Worm (Caenorhabditis elegans) whole organism, L1 larva: ENCODE data around the gene aco-2.

ENCODE experiments used
- C04F5.9 ChIP-seq: sonication (generic microtip); optimal IDR thresholded peaks from 2 replicates; lab custom pipeline; 2016; ENCODE audit warnings: missing genetic modification characterization, missing compliant biosample characterization
- C16A3.4 ChIP-seq: fragments of 150-350 bp; optimal IDR thresholded peaks from 2 replicates; lab custom pipeline; 2014; ENCODE audit warnings: missing biosample characterization, missing genetic modification characterization
- C34B4.2 ChIP-seq: sonication (generic microtip); optimal IDR thresholded peaks from 2 replicates; lab custom pipeline; 2017; ENCODE audit warnings: mild to moderate bottlenecking, missing genetic modification characterization, missing compliant biosample characterization
- Y116A8C.19 ChIP-seq: sonication (generic microtip); optimal IDR thresholded peaks from 2 replicates; lab custom pipeline; 2016; ENCODE audit warnings: missing compliant biosample characterization, missing genetic modification characterization, borderline replicate concordance
- aha-1 ChIP-seq: fragments of 150-350 bp; optimal IDR thresholded peaks from 2 replicates; lab custom pipeline; 2014; ENCODE audit warnings: missing biosample characterization, missing genetic modification characterization
- blmp-1 ChIP-seq: fragments of 150-350 bp; optimal IDR thresholded peaks from 2 replicates; lab custom pipeline; 2014; ENCODE audit warnings: missing biosample characterization, missing genetic modification characterization
- ceh-63 ChIP-seq: fragments of 200-800 bp; sonication (Bioruptor generic); optimal IDR thresholded peaks from 2 replicates; lab custom pipeline; 2018; ENCODE audit warnings: mild to moderate bottlenecking, missing genetic modification characterization, missing compliant biosample characterization
- ceh-8 ChIP-seq: fragments of 200-800 bp; sonication (Bioruptor generic); optimal IDR thresholded peaks from 2 replicates; lab custom pipeline; 2018; ENCODE audit warnings: mild to moderate bottlenecking, missing genetic modification characterization, moderate library complexity, missing compliant biosample characterization
- ceh-82 ChIP-seq, 3 experiments: fragments of 150-350 bp in 1 of 3; sonication (generic microtip) in 2 of 3; optimal IDR thresholded peaks; 2 replicates each; lab custom pipeline; 2014 to 2017; ENCODE audit warnings: missing biosample characterization in 3 of 3, missing genetic modification characterization in 3 of 3
- ceh-90 ChIP-seq: sonication (generic microtip); optimal IDR thresholded peaks from 2 replicates; lab custom pipeline; 2016; ENCODE audit warnings: missing genetic modification characterization, missing compliant biosample characterization
- egl-13 ChIP-seq: sonication (generic microtip); optimal IDR thresholded peaks from 2 replicates; lab custom pipeline; 2016; ENCODE audit warnings: missing genotype, missing genetic modification reagents, missing genetic modification characterization, missing compliant biosample characterization
- elt-3 ChIP-seq, 6 experiments: fragments of 150-350 bp in 1 of 6; sonication (generic microtip); optimal IDR thresholded peaks; 2 replicates each; lab custom pipeline; 2017 to 2018; ENCODE audit warnings: missing biosample characterization in 6 of 6, missing genetic modification characterization in 6 of 6, inconsistent platforms in 1 of 6
- ets-5 ChIP-seq: fragments of 200-800 bp; sonication (Bioruptor generic); IDR thresholded peaks from 2 replicates; pipeline ENCODE4 v1.3.6; 2022; ENCODE audit warnings: missing genetic modification characterization, missing compliant biosample characterization
- fkh-4 ChIP-seq: sonication (generic microtip); optimal IDR thresholded peaks from 2 replicates; lab custom pipeline; 2016; ENCODE audit warnings: missing compliant biosample characterization, missing genetic modification characterization, borderline replicate concordance
- fos-1 ChIP-seq: fragments of 150-350 bp; optimal IDR thresholded peaks from 2 replicates; lab custom pipeline; 2014; ENCODE audit warnings: missing biosample characterization, missing genetic modification characterization
- irx-1 ChIP-seq: sonication (generic microtip); optimal IDR thresholded peaks from 2 replicates; lab custom pipeline; 2016; ENCODE audit warnings: missing genetic modification characterization, missing compliant biosample characterization
- lin-13 ChIP-seq: fragments of 150-350 bp; optimal IDR thresholded peaks from 2 replicates; lab custom pipeline; 2014; ENCODE audit warnings: missing biosample characterization, missing genetic modification reagents, missing genetic modification characterization
- lin-14 ChIP-seq: fragments of 200-800 bp; sonication (Bioruptor generic); optimal IDR thresholded peaks from 2 replicates; lab custom pipeline; 2018; ENCODE audit warnings: mild to moderate bottlenecking, missing genetic modification characterization, moderate library complexity, missing compliant biosample characterization
- lin-35 ChIP-seq, 2 experiments: fragments of 150-350 bp; optimal IDR thresholded peaks; 2 replicates each; lab custom pipeline; 2014; ENCODE audit warnings: missing biosample characterization in 2 of 2, missing genetic modification characterization in 2 of 2, missing genetic modification reagents in 2 of 2
- lin-39 ChIP-seq: fragments of 150-350 bp; optimal IDR thresholded peaks from 2 replicates; lab custom pipeline; 2014; ENCODE audit warnings: missing biosample characterization, missing genetic modification reagents, missing genetic modification characterization
- lir-3 ChIP-seq: sonication (generic microtip); optimal IDR thresholded peaks from 2 replicates; lab custom pipeline; 2016; ENCODE audit warnings: mild to moderate bottlenecking, missing genetic modification characterization, moderate library complexity, missing compliant biosample characterization; ENCODE audit not compliant: poor library complexity
- nhr-11 ChIP-seq: fragments of 150-350 bp; optimal IDR thresholded peaks from 2 replicates; lab custom pipeline; 2014; ENCODE audit warnings: missing biosample characterization, missing genetic modification characterization
- nhr-20 ChIP-seq: sonication (generic microtip); optimal IDR thresholded peaks from 2 replicates; lab custom pipeline; 2016; ENCODE audit warnings: mild to moderate bottlenecking, missing genetic modification characterization, missing compliant biosample characterization
- nhr-47 ChIP-seq: sonication (generic microtip); optimal IDR thresholded peaks from 2 replicates; lab custom pipeline; 2016; ENCODE audit warnings: mild to moderate bottlenecking, missing genetic modification characterization, moderate library complexity, missing compliant biosample characterization
- nhr-77 ChIP-seq: fragments of 150-350 bp; optimal IDR thresholded peaks from 2 replicates; lab custom pipeline; 2014; ENCODE audit warnings: missing biosample characterization, missing genetic modification characterization
- nhr-84 ChIP-seq: sonication (generic microtip); optimal IDR thresholded peaks from 2 replicates; lab custom pipeline; 2017; ENCODE audit warnings: missing biosample characterization, missing genetic modification characterization
- nhr-90 ChIP-seq: sonication (generic microtip); optimal IDR thresholded peaks from 2 replicates; lab custom pipeline; 2016; ENCODE audit warnings: mild to moderate bottlenecking, missing genetic modification characterization, missing compliant biosample characterization; ENCODE audit not compliant: poor library complexity
- pag-3 ChIP-seq: sonication (generic microtip); optimal IDR thresholded peaks from 2 replicates; lab custom pipeline; 2017; ENCODE audit warnings: missing genetic modification characterization, mild to moderate bottlenecking, missing compliant biosample characterization, antibody characterized with exemption, borderline replicate concordance; ENCODE audit not compliant: insufficient read depth
- pax-3 ChIP-seq: fragments of 200-800 bp; sonication (Bioruptor generic); optimal IDR thresholded peaks from 2 replicates; lab custom pipeline; 2018; ENCODE audit warnings: mild to moderate bottlenecking, missing genetic modification characterization, moderate library complexity, missing compliant biosample characterization
- rnt-1 ChIP-seq: sonication (generic microtip); optimal IDR thresholded peaks from 2 replicates; lab custom pipeline; 2016; ENCODE audit warnings: mild to moderate bottlenecking, missing genetic modification characterization, moderate library complexity, missing compliant biosample characterization
- skn-1 ChIP-seq: fragments of 150-350 bp; optimal IDR thresholded peaks from 2 replicates; lab custom pipeline; 2014; ENCODE audit warnings: missing biosample characterization, missing genetic modification characterization
- snu-23 ChIP-seq: sonication (generic microtip); optimal IDR thresholded peaks from 2 replicates; lab custom pipeline; 2016; ENCODE audit warnings: missing genetic modification characterization, missing compliant biosample characterization
- sptf-1 ChIP-seq: fragments of 150-350 bp; optimal IDR thresholded peaks from 2 replicates; lab custom pipeline; 2014; ENCODE audit warnings: missing biosample characterization, missing genetic modification characterization
- tbx-2 ChIP-seq: sonication (generic microtip); optimal IDR thresholded peaks from 2 replicates; lab custom pipeline; 2016; ENCODE audit warnings: missing genetic modification characterization, missing compliant biosample characterization
- tlp-1 ChIP-seq: fragments of 150-350 bp; optimal IDR thresholded peaks from 2 replicates; lab custom pipeline; 2014; ENCODE audit warnings: missing biosample characterization, missing genetic modification characterization
- unc-130 ChIP-seq: fragments of 150-350 bp; optimal IDR thresholded peaks from 2 replicates; lab custom pipeline; 2017; ENCODE audit warnings: missing biosample characterization, missing genetic modification characterization, inconsistent platforms
- unc-98 ChIP-seq: fragments of 200-800 bp; sonication (Bioruptor generic); IDR thresholded peaks from 2 replicates; pipeline ENCODE4 v1.3.6; 2022; ENCODE audit warnings: missing genetic modification characterization, missing compliant biosample characterization
- xbp-1 ChIP-seq: sonication (generic microtip); optimal IDR thresholded peaks from 2 replicates; lab custom pipeline; 2016; ENCODE audit warnings: missing genetic modification characterization, missing compliant biosample characterization
- zag-1 ChIP-seq: fragments of 150-350 bp; optimal IDR thresholded peaks from 2 replicates; lab custom pipeline; 2014; ENCODE audit warnings: missing biosample characterization, missing genetic modification characterization
- zip-4 ChIP-seq: fragments of 200-800 bp; sonication (Bioruptor generic); optimal IDR thresholded peaks from 2 replicates; lab custom pipeline; 2018; ENCODE audit warnings: mild to moderate bottlenecking, missing genetic modification characterization, moderate library complexity, missing compliant biosample characterization

Gene aco-2

DNA sequence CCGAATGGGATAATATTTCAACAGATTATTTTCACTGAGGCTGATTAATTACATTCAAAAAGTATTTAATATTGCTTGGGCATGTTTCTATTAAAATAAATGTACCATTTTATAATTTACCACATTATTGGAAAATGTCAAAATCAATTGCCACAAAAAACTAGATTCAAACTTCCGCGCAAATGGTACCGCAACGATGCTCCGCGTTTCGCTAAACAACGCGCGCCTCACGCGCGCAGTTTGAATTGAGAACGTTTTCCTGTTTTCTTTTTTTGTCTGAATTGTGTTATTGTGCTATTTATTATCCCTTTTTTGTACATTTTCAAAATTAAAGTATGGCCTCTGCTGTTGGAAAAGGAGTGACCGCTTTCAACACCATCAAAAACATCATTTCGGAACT lies 32.7 kb upstream of the aco-2 start, which contains the start of gene C29E4.12 (continued):
- TF ChIP-seq elt-3 (tag; optimal IDR thresholded peaks at IDR 0.05; lab: Kevin White, UChicago) (peak in 2 of 6 experiments; percentile 4 to 64), unc-98 (GFP tag; lab: Robert Waterston, UW) (no peak), lin-35 (GFP tag; optimal IDR thresholded peaks at IDR 0.05; lab: Kevin White, UChicago) (peak; percentile 98 to 99), lin-39 (tag; lab: Kevin White, UChicago) (peak; percentile 41), xbp-1 (tag; lab: Kevin White, UChicago) (peak; percentile 78), egl-13 (tag; lab: Kevin White, UChicago) (peak; percentile 26), C34B4.2 (no peak), ceh-90 (tag; lab: Kevin White, UChicago) (peak; percentile 34), nhr-20 (tag; lab: Kevin White, UChicago) (peak; percentile 74), skn-1 (tag; lab: Kevin White, UChicago) (peak; percentile 81), pag-3 (tag; lab: Kevin White, UChicago) (no peak), ets-5 (GFP tag; lab: Robert Waterston, UW) (no peak), lin-13 (peak; percentile 70), nhr-11 (tag; lab: Kevin White, UChicago) (peak; percentile 59), blmp-1 (tag; lab: Kevin White, UChicago) (peak; percentile 51), ceh-63 (GFP tag; lab: Kevin White, UChicago) (no peak), pax-3 (tag; lab: Kevin White, UChicago) (peak; percentile 65), lir-3 (peak; percentile 61), lin-14 (GFP tag; lab: Kevin White, UChicago) (no peak), C04F5.9 (peak; percentile 63), tbx-2 (tag; lab: Kevin White, UChicago) (peak; percentile 77), aha-1 (tag; lab: Kevin White, UChicago) (no peak), zag-1 (tag; lab: Kevin White, UChicago) (no peak), fkh-4 (tag; lab: Kevin White, UChicago) (no peak), unc-130 (tag; lab: Kevin White, UChicago) (peak; percentile 40), zip-4 (GFP tag; lab: Kevin White, UChicago) (peak; percentile 25), snu-23 (peak; percentile 83), nhr-47 (tag; lab: Kevin White, UChicago) (peak; percentile 84), nhr-90 (peak; percentile 70), ceh-82 (tag; optimal IDR thresholded peaks at IDR 0.05; lab: Kevin White, UChicago) (peak; percentile 47 to 79 (median 69))
- TF ChIP-seq, all 84 proteins: peak for 47

- TF ChIP-seq elt-3 (tag; optimal IDR thresholded peaks at IDR 0.05; lab: Kevin White, UChicago) (no peak), C16A3.4 (no peak), snu-23 (no peak), irx-1 (tag; lab: Kevin White, UChicago) (no peak), aha-1 (tag; lab: Kevin White, UChicago) (no peak), nhr-84 (tag; lab: Kevin White, UChicago) (no peak), rnt-1 (tag; lab: Kevin White, UChicago) (no peak), Y116A8C.19 (no peak), nhr-77 (tag; lab: Kevin White, UChicago) (no peak), ceh-8 (no peak), tlp-1 (no peak), fkh-4 (tag; lab: Kevin White, UChicago) (no peak), zag-1 (tag; lab: Kevin White, UChicago) (no peak), unc-98 (GFP tag; lab: Robert Waterston, UW) (no peak)
Observed at ce11 chrIII:7941417-7941816, 32.1 kb upstream of the aco-2 start, which contains the start of gene kle-2. Gene kle-2, plus strand, starts transcription at chrIII:7941717.

- TF ChIP-seq zag-1 (tag; lab: Kevin White, UChicago) (no peak), fos-1 (tag; lab: Kevin White, UChicago) (no peak), sptf-1 (no peak), nhr-47 (tag; lab: Kevin White, UChicago) (no peak)
Observed at ce11 chrIII:7946968-7947491, 26.5 kb upstream of the aco-2 start, which contains the start of gene gsto-1. Gene gsto-1, minus strand, starts transcription at chrIII:7947018.
